Fruit fly (Drosophila melanogaster) whole organism, adult: ENCODE results near the gene Hmt4-20.

Source experiments
- CG11617 ChIP-seq: fragments of 200-800 bp; sonication (Bioruptor generic); optimal IDR thresholded peaks from 2 replicates; lab custom pipeline; 2017; ENCODE audit warnings: mild to moderate bottlenecking, missing biosample characterization, missing genetic modification reagents, missing genetic modification characterization
- CG12768 ChIP-seq: fragments of 200-800 bp; sonication (Bioruptor generic); optimal IDR thresholded peaks from 2 replicates; lab custom pipeline; 2017; ENCODE audit warnings: missing biosample characterization, missing genetic modification characterization, mild to moderate bottlenecking, moderate library complexity, missing genetic modification reagents
- CG14711 ChIP-seq: fragments of 200-800 bp; sonication (Bioruptor generic); optimal IDR thresholded peaks from 2 replicates; lab custom pipeline; 2018; ENCODE audit warnings: missing biosample characterization, mild to moderate bottlenecking, missing genetic modification characterization, moderate library complexity
- CG1620 ChIP-seq: fragments of 200-800 bp; sonication (Bioruptor generic); optimal IDR thresholded peaks from 2 replicates; lab custom pipeline; 2016; ENCODE audit warnings: missing biosample characterization, missing genetic modification characterization
- CG33017 ChIP-seq: fragments of 200-800 bp; sonication (Bioruptor generic); optimal IDR thresholded peaks from 2 replicates; lab custom pipeline; 2018; ENCODE audit warnings: missing biosample characterization, mild to moderate bottlenecking, missing genetic modification characterization, moderate library complexity
- CG5204 ChIP-seq: fragments of 200-800 bp; sonication (Bioruptor generic); optimal IDR thresholded peaks from 2 replicates; lab custom pipeline; 2016; ENCODE audit warnings: missing biosample characterization, missing genetic modification characterization
- CG7045 ChIP-seq: fragments of 200-800 bp; sonication (Bioruptor generic); optimal IDR thresholded peaks from 2 replicates; lab custom pipeline; 2017; ENCODE audit warnings: missing biosample characterization, mild to moderate bottlenecking, missing genetic modification characterization
- CG7101 ChIP-seq: fragments of 200-800 bp; sonication (Bioruptor generic); optimal IDR thresholded peaks from 2 replicates; lab custom pipeline; 2018; ENCODE audit warnings: missing biosample characterization, mild to moderate bottlenecking, missing genetic modification characterization, moderate library complexity
- Clk ChIP-seq: fragments of 200-800 bp; sonication (Bioruptor generic); optimal IDR thresholded peaks from 2 replicates; lab custom pipeline; 2017; ENCODE audit warnings: missing biosample characterization, missing genetic modification characterization
- Crg-1 ChIP-seq: fragments of 200-800 bp; sonication (Bioruptor generic); optimal IDR thresholded peaks from 2 replicates; lab custom pipeline; 2016; ENCODE audit warnings: missing biosample characterization, missing genetic modification characterization
- Hr96 ChIP-seq: fragments of 200-800 bp; sonication (Bioruptor generic); optimal IDR thresholded peaks from 2 replicates; lab custom pipeline; 2016; ENCODE audit warnings: missing biosample characterization, missing genetic modification characterization
- Mnt ChIP-seq: fragments of 200-800 bp; sonication (Bioruptor generic); optimal IDR thresholded peaks from 2 replicates; lab custom pipeline; 2016; ENCODE audit warnings: missing biosample characterization, mild to moderate bottlenecking, missing genetic modification characterization
- bab1 ChIP-seq: fragments of 200-800 bp; sonication (Bioruptor generic); optimal IDR thresholded peaks from 3 replicates; lab custom pipeline; 2019; ENCODE audit warnings: missing biosample characterization, mild to moderate bottlenecking, missing genetic modification characterization, moderate library complexity
- cic ChIP-seq: fragments of 200-800 bp; sonication (Bioruptor generic); optimal IDR thresholded peaks from 2 replicates; lab custom pipeline; 2017; ENCODE audit warnings: missing biosample characterization, mild to moderate bottlenecking, missing genetic modification characterization, moderate library complexity
- cnc ChIP-seq, 2 experiments: fragments of >200 bp; optimal IDR thresholded peaks; 2 replicates each; lab custom pipeline; 2017
- kay ChIP-seq: fragments of 200-800 bp; sonication (Bioruptor generic); peaks from one replicate; lab custom pipeline; 2016; ENCODE audit warnings: missing biosample characterization, missing genetic modification characterization, borderline replicate concordance
- ovo ChIP-seq: fragments of 200-800 bp; sonication (Bioruptor generic); optimal IDR thresholded peaks from 2 replicates; lab custom pipeline; 2016; ENCODE audit warnings: missing biosample characterization, missing genetic modification characterization
- pad ChIP-seq: fragments of 200-800 bp; sonication (Bioruptor generic); optimal IDR thresholded peaks from 3 replicates; lab custom pipeline; 2017; ENCODE audit warnings: missing biosample characterization, missing genetic modification characterization, mild to moderate bottlenecking, moderate library complexity, missing genetic modification reagents
- tj ChIP-seq: fragments of 200-800 bp; sonication (Bioruptor generic); optimal IDR thresholded peaks from 3 replicates; lab custom pipeline; 2017; ENCODE audit warnings: missing biosample characterization, mild to moderate bottlenecking, missing genetic modification characterization, moderate library complexity
- toe ChIP-seq: fragments of 200-800 bp; sonication (Bioruptor generic); optimal IDR thresholded peaks from 2 replicates; lab custom pipeline; 2016; ENCODE audit warnings: missing biosample characterization, missing genetic modification characterization

The Hmt4-20 gene

dm6 chrX:621132-621555 is 34.7 kb downstream of the Hmt4-20 start, which contains the start of the genes CG13365 and Vsp37A:
Gene CG13365 (minus strand): TSS chrX:621215.
Gene Vsp37A (plus strand): TSS chrX:621530.
- no peak for TF ChIP-seq kay (GFP tag; lab: Kevin White, UChicago)
- peak; percentile 1 for TF ChIP-seq CG12768 (GFP tag; lab: Kevin White, UChicago)
- no peak for TF ChIP-seq CG5204 (GFP tag; lab: Kevin White, UChicago)
- TF ChIP-seq tj (GFP tag; lab: Kevin White, UChicago): peak; percentile 41
- TF ChIP-seq ovo (GFP tag; lab: Kevin White, UChicago): peak; percentile 60
- TF ChIP-seq Hr96 (GFP tag; lab: Kevin White, UChicago): no peak
- no peak for TF ChIP-seq cnc (optimal IDR thresholded peaks at IDR 0.05; lab: Kevin White, UChicago)
- peak; percentile 15 for TF ChIP-seq CG14711
- TF ChIP-seq Mnt (GFP tag; lab: Kevin White, UChicago): peak; percentile 71
- peak; percentile 49 for TF ChIP-seq CG7101 (tag; lab: Kevin White, UChicago)
- no peak for TF ChIP-seq cic
- peak; percentile 38 for TF ChIP-seq pad (GFP tag; lab: Kevin White, UChicago)
- peak; percentile 69 for TF ChIP-seq Crg-1 (GFP tag; lab: Kevin White, UChicago)
- peak; percentile 48 for TF ChIP-seq CG7045 (GFP tag; lab: Kevin White, UChicago)
- no peak for TF ChIP-seq Clk
- peak; percentile 83 for TF ChIP-seq CG1620 (GFP tag; lab: Kevin White, UChicago)
- TF ChIP-seq bab1 (GFP tag; lab: Kevin White, UChicago): peak; percentile 47
- TF ChIP-seq CG11617 (GFP tag; lab: Kevin White, UChicago): peak; percentile 78
- TF ChIP-seq toe (GFP tag; lab: Kevin White, UChicago): peak; percentile 69
- no peak for TF ChIP-seq CG33017 (tag; lab: Kevin White, UChicago)

dm6 chrX:620102-620430 is 35.8 kb downstream of the Hmt4-20 start, which contains the start of gene spdi:
Gene spdi (minus strand): TSS chrX:620195.
- TF ChIP-seq bab1 (GFP tag; lab: Kevin White, UChicago): peak; percentile 50
- no peak for TF ChIP-seq CG12768 (GFP tag; lab: Kevin White, UChicago)
- peak; percentile 6 for TF ChIP-seq tj (GFP tag; lab: Kevin White, UChicago)
- TF ChIP-seq Hr96 (GFP tag; lab: Kevin White, UChicago): no peak
- TF ChIP-seq cnc (optimal IDR thresholded peaks at IDR 0.05; lab: Kevin White, UChicago): no peak

dm6 chrX:619220-620101 is 36.4 kb downstream of the Hmt4-20 start:
- TF ChIP-seq cnc (optimal IDR thresholded peaks at IDR 0.05; lab: Kevin White, UChicago) (no peak), Mnt (GFP tag; lab: Kevin White, UChicago) (no peak), kay (GFP tag; lab: Kevin White, UChicago) (no peak), cic (no peak), Hr96 (GFP tag; lab: Kevin White, UChicago) (no peak), tj (GFP tag; lab: Kevin White, UChicago) (no peak), Crg-1 (GFP tag; lab: Kevin White, UChicago) (no peak), Clk (no peak), CG5204 (GFP tag; lab: Kevin White, UChicago) (no peak), CG7101 (tag; lab: Kevin White, UChicago) (no peak), CG11617 (GFP tag; lab: Kevin White, UChicago) (no peak), CG7045 (GFP tag; lab: Kevin White, UChicago) (no peak), ovo (GFP tag; lab: Kevin White, UChicago) (peak; percentile 82), CG14711 (no peak), pad (GFP tag; lab: Kevin White, UChicago) (peak; percentile 94), CG1620 (GFP tag; lab: Kevin White, UChicago) (no peak)

dm6 chrX:618583-618982 is 37.2 kb downstream of the Hmt4-20 start:
- no peak for TF ChIP-seq kay (GFP tag; lab: Kevin White, UChicago)
- TF ChIP-seq CG14711: no peak
- TF ChIP-seq cnc (optimal IDR thresholded peaks at IDR 0.05; lab: Kevin White, UChicago): no peak
- TF ChIP-seq ovo (GFP tag; lab: Kevin White, UChicago): peak; percentile 66
- TF ChIP-seq CG12768 (GFP tag; lab: Kevin White, UChicago): no peak
- no peak for TF ChIP-seq cic
- TF ChIP-seq CG7045 (GFP tag; lab: Kevin White, UChicago): no peak
- peak; percentile 27 for TF ChIP-seq bab1 (GFP tag; lab: Kevin White, UChicago)
- TF ChIP-seq CG7101 (tag; lab: Kevin White, UChicago): no peak
- no peak for TF ChIP-seq pad (GFP tag; lab: Kevin White, UChicago)
- TF ChIP-seq Crg-1 (GFP tag; lab: Kevin White, UChicago): no peak
- TF ChIP-seq CG1620 (GFP tag; lab: Kevin White, UChicago): no peak

- TF ChIP-seq tj (GFP tag; lab: Kevin White, UChicago): peak; percentile 19
- TF ChIP-seq Crg-1 (GFP tag; lab: Kevin White, UChicago): peak; percentile 47
- TF ChIP-seq CG1620 (GFP tag; lab: Kevin White, UChicago): peak; percentile 24
- peak; percentile 2 for TF ChIP-seq Mnt (GFP tag; lab: Kevin White, UChicago)
- no peak for TF ChIP-seq CG11617 (GFP tag; lab: Kevin White, UChicago)
- TF ChIP-seq bab1 (GFP tag; lab: Kevin White, UChicago): peak; percentile 28
- no peak for TF ChIP-seq kay (GFP tag; lab: Kevin White, UChicago)
Measured at dm6 chrX:617477-617795, 38.4 kb downstream of the Hmt4-20 start.
